Fruit fly (Drosophila melanogaster): ENCODE measurements around the gene Rat1.

Rat1 gene

dm6 chr2L:6922091-6922753 is 14.3 kb downstream of the Rat1 start (continued):
- no peak; the same call in 1 of the 3 replicates for TF ChIP-seq Optix (GFP tag; IDR thresholded peaks at IDR 0.05)
- peak; percentile 70 for TF ChIP-seq phol (tag; optimal IDR thresholded peaks at IDR 0.05)
- peak; percentile 58; the same call in 2 of the 4 replicates for TF ChIP-seq Gug (GFP tag; IDR thresholded peaks at IDR 0.05)
- 0 out of 2 replicates have a peak, but pooled peaks have one; percentile 6 for TF ChIP-seq MBD-R2 (GFP tag; IDR thresholded peaks at IDR 0.05)
- TF ChIP-seq CG9876 (GFP tag; optimal IDR thresholded peaks at IDR 0.05) = peak; percentile 35
- TF ChIP-seq CG13624 (GFP tag; optimal IDR thresholded peaks at IDR 0.05) = peak; percentile 62
- no peak for TF ChIP-seq Mrtf (GFP tag; IDR thresholded peaks at IDR 0.05)
- no peak for TF ChIP-seq jing (GFP tag; optimal IDR thresholded peaks at IDR 0.05)
- no peak for TF ChIP-seq mld (GFP tag; IDR thresholded peaks at IDR 0.05; ENCODE audit: partially characterized antibody)
- peak; percentile 46 for TF ChIP-seq CG4617 (GFP tag; optimal IDR thresholded peaks at IDR 0.05; ENCODE audit: borderline replicate concordance)
- TF ChIP-seq HLH4C (GFP tag; IDR thresholded peaks at IDR 0.05; ENCODE audit: partially characterized antibody) = no peak
- TF ChIP-seq fd96Cb (tag; optimal IDR thresholded peaks at IDR 0.05) = peak; percentile 66
- TF ChIP-seq HHEX (GFP tag; optimal IDR thresholded peaks at IDR 0.05) = peak; percentile 65
- TF ChIP-seq CG4404 (GFP tag; IDR thresholded peaks at IDR 0.05) = no peak
- peak; percentile 9 for TF ChIP-seq Sry-δ (GFP tag; optimal IDR thresholded peaks at IDR 0.05)
- no peak for TF ChIP-seq CG6272 (GFP tag; IDR thresholded peaks at IDR 0.05)
- peak; percentile 31 for TF ChIP-seq kni (GFP tag; optimal IDR thresholded peaks at IDR 0.05)
- peak; percentile 83 for TF ChIP-seq ken (GFP tag; IDR thresholded peaks at IDR 0.05)
- TF ChIP-seq fru (optimal IDR thresholded peaks at IDR 0.05) = no peak
- no peak for TF ChIP-seq CG30020 (tag; optimal IDR thresholded peaks at IDR 0.05)
- no peak for TF ChIP-seq CG3838 (GFP tag; optimal IDR thresholded peaks at IDR 0.05)
- no peak for TF ChIP-seq Eip74EF (GFP tag; optimal IDR thresholded peaks at IDR 0.05)
- TF ChIP-seq Atf-2 (GFP tag; optimal IDR thresholded peaks at IDR 0.05) = peak; percentile 64

dm6 chr2L:6925114-6925513 is 17.2 kb downstream of the Rat1 start:
- TF ChIP-seq CG18262 (tag; optimal IDR thresholded peaks at IDR 0.05) = no peak
- peak; percentile 32; the same call in 1 of the 3 replicates for TF ChIP-seq knrl (GFP tag; IDR thresholded peaks at IDR 0.05; ENCODE audit: partially characterized antibody)
- TF ChIP-seq Ets65A (GFP tag) = peak; percentile 80
- TF ChIP-seq Med (GFP tag) = peak; percentile 75
- peak; percentile 27 for TF ChIP-seq sens (GFP tag)

dm6 chr2L:6931821-6932220 is 23.9 kb downstream of the Rat1 start, which contains the start of gene CG43232:
Gene CG43232 (plus strand): TSS chr2L:6932121.
- TF ChIP-seq dm (GFP tag; optimal IDR thresholded peaks at IDR 0.05) (no peak), Ssrp (tag; optimal IDR thresholded peaks at IDR 0.05) (no peak), dimm (GFP tag; IDR thresholded peaks at IDR 0.05) (no peak), sqz (GFP tag; optimal IDR thresholded peaks at IDR 0.05) (no peak), CG10366 (GFP tag; IDR thresholded peaks at IDR 0.05) (no peak), psq (GFP tag; optimal IDR thresholded peaks at IDR 0.05) (no peak), Doc2 (GFP tag; IDR thresholded peaks at IDR 0.05) (no peak), CG11695 (GFP tag; IDR thresholded peaks at IDR 0.05) (no peak)

- TF ChIP-seq CG9727 (GFP tag; optimal IDR thresholded peaks at IDR 0.05) (no peak), Trl (optimal IDR thresholded peaks at IDR 0.05) (peak in 1 of 2 experiments; percentile 35), Trl (GFP tag; optimal IDR thresholded peaks at IDR 0.05) (no peak), Ravus (GFP tag; IDR thresholded peaks at IDR 0.05) (no peak), lab (GFP tag; optimal IDR thresholded peaks at IDR 0.05) (no peak), CG2199 (GFP tag; IDR thresholded peaks at IDR 0.05) (0 out of 3 replicates have a peak, but pooled peaks have one; percentile 56), esg (GFP tag; conservative IDR thresholded peaks at IDR 0.05) (no peak), CG32772 (GFP tag; IDR thresholded peaks at IDR 0.05) (no peak), CG15479 (GFP tag; optimal IDR thresholded peaks at IDR 0.05) (peak; percentile 49), Hr3 (GFP tag; optimal IDR thresholded peaks at IDR 0.05) (no peak), CG31388 (GFP tag; optimal IDR thresholded peaks at IDR 0.05) (no peak), CG30403 (GFP tag; optimal IDR thresholded peaks at IDR 0.05) (no peak), MBD-R2 (GFP tag; IDR thresholded peaks at IDR 0.05) (peak; percentile 32; the same call in 1 of the 2 replicates), tx (GFP tag; optimal IDR thresholded peaks at IDR 0.05) (no peak)
Observed at dm6 chr2L:6939698-6940097, 31.8 kb downstream of the Rat1 start.
